Fruit fly (Drosophila melanogaster) whole organism, adult: Measurements from ENCODE around the gene ouib.

Experiments used
- CG7101 ChIP-seq: fragments of 200-800 bp; sonication (Bioruptor generic); optimal IDR thresholded peaks from 2 replicates; lab custom pipeline; 2018; ENCODE audit warnings: missing biosample characterization, mild to moderate bottlenecking, missing genetic modification characterization, moderate library complexity
- bab1 ChIP-seq: fragments of 200-800 bp; sonication (Bioruptor generic); optimal IDR thresholded peaks from 3 replicates; lab custom pipeline; 2019; ENCODE audit warnings: missing biosample characterization, mild to moderate bottlenecking, missing genetic modification characterization, moderate library complexity
- cnc ChIP-seq, 2 experiments: fragments of >200 bp; optimal IDR thresholded peaks; 2 replicates each; lab custom pipeline; 2017
- pad ChIP-seq: fragments of 200-800 bp; sonication (Bioruptor generic); optimal IDR thresholded peaks from 3 replicates; lab custom pipeline; 2017; ENCODE audit warnings: missing biosample characterization, missing genetic modification characterization, mild to moderate bottlenecking, moderate library complexity, missing genetic modification reagents
- tj ChIP-seq: fragments of 200-800 bp; sonication (Bioruptor generic); optimal IDR thresholded peaks from 3 replicates; lab custom pipeline; 2017; ENCODE audit warnings: missing biosample characterization, mild to moderate bottlenecking, missing genetic modification characterization, moderate library complexity
- toe ChIP-seq: fragments of 200-800 bp; sonication (Bioruptor generic); optimal IDR thresholded peaks from 2 replicates; lab custom pipeline; 2016; ENCODE audit warnings: missing biosample characterization, missing genetic modification characterization

- TF ChIP-seq cnc (optimal IDR thresholded peaks at IDR 0.05; lab: Kevin White, UChicago) (no peak), toe (GFP tag; lab: Kevin White, UChicago) (no peak), tj (GFP tag; lab: Kevin White, UChicago) (no peak), pad (GFP tag; lab: Kevin White, UChicago) (peak; percentile 98), CG7101 (no peak), bab1 (GFP tag; lab: Kevin White, UChicago) (no peak)
These were observed 27.5 kb upstream of the ouib start, which contains the start of gene hb for dm6 chr3R:8697772-8698259.
